Worm (Caenorhabditis elegans): ENCODE results near the gene let-754.

DNA sequence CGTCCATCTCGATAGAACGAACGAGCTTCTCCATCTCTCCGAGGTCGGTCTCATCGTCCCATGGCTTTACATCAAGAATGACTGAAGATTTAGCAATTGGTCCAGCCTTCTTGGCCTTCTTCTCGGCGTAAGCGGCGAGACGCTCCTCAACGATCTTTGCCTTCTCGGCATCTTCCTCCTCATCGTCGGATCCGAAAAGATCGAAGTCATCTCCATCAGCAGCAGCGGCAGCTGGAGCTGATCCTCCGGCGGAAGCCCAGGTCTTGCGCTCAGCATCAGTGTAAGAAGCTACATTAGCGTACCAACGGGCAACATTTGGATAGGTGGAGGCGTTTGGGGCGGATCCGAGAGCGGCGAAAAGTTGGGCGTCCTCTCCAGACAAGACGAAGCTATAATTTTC lies 19.6 kb upstream of the let-754 start:
- no peak for TF ChIP-seq ztf-11 (tag; optimal IDR thresholded peaks at IDR 0.05)
- no peak for TF ChIP-seq ztf-4 (tag; optimal IDR thresholded peaks at IDR 0.05)
- no peak for TF ChIP-seq skn-1 (tag; optimal IDR thresholded peaks at IDR 0.05)
- TF ChIP-seq fos-1 (tag; optimal IDR thresholded peaks at IDR 0.05): no peak
- no peak for TF ChIP-seq pha-4 (tag; optimal IDR thresholded peaks at IDR 0.05)
- TF ChIP-seq lin-39 (tag; optimal IDR thresholded peaks at IDR 0.05): no peak
- TF ChIP-seq unc-62 (GFP tag; optimal IDR thresholded peaks at IDR 0.05): no peak
- TF ChIP-seq pqm-1 (tag; optimal IDR thresholded peaks at IDR 0.05): no peak
- TF ChIP-seq ZK546.5 (tag; optimal IDR thresholded peaks at IDR 0.05): no peak

Data from whole organism, L3 larva.